Worm (Caenorhabditis elegans): ENCODE data around the gene K11D12.8.

Gene K11D12.8

ce11 chrV:5012193-5012853 is 28.5 kb downstream of the K11D12.8 start, which contains the start of gene srr-6:
Gene srr-6, plus strand, starts transcription at chrV:5012803.
- TF ChIP-seq unc-62 (GFP tag; optimal IDR thresholded peaks at IDR 0.05) = no peak

DNA sequence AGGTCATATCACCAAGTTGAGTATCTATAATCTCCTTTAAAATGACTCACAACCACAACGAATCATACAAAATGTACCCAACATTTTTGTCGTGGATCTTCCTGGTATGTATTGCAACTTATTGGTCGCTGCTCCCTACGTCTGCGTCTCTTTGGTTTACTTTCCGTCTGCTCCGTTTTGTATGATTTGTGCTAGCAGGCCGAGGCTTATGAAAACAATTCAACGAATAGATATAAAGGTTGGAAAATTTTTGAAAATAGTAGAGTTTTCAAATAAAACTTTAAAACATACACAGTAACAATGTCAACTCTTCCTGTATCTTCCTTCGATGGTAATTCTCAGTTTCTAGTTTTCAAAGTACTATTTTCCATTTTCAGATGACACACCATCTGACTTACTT is 39.4 kb downstream of the K11D12.8 start, which contains the start of gene srr-8:
Gene srr-8 (plus strand): TSS at position 301 of the 400 bp plus-strand sequence.
- no peak for TF ChIP-seq unc-62 (GFP tag; optimal IDR thresholded peaks at IDR 0.05)

ce11 chrV:5000406-5000805 is 40.4 kb downstream of the K11D12.8 start, which contains the start of gene ugt-7:
Gene ugt-7, minus strand, starts transcription at chrV:5000566.
- no peak for TF ChIP-seq unc-62 (GFP tag; optimal IDR thresholded peaks at IDR 0.05)

ce11 chrV:4995155-4995554 is 45.6 kb downstream of the K11D12.8 start, which contains the start of gene ncx-9:
Gene ncx-9, minus strand, starts transcription at chrV:4995255.
- no peak for TF ChIP-seq unc-62 (GFP tag; optimal IDR thresholded peaks at IDR 0.05)
